Fruit fly (Drosophila melanogaster) whole organism, embryonic: ENCODE data around the gene CG43618.
A peak's percentile ranks its signal among the peaks of the same experiment; 100 is the strongest.

Source experiments
- Ada2b ChIP-seq: fragments of 200-800 bp; sonication (Bioruptor generic); IDR thresholded peaks from 2 replicates; pipeline ENCODE4 v1.3.6; 2022; ENCODE audit warnings: missing biosample characterization, missing genetic modification characterization
- B-H1 ChIP-seq: fragments of 200-800 bp; sonication (Bioruptor generic); IDR thresholded peaks from 3 replicates; pipeline ENCODE4 v1.3.6; 2022; ENCODE audit warnings: missing biosample characterization, missing genetic modification characterization
- B-H2 ChIP-seq: fragments of 200-800 bp; sonication (Bioruptor generic); optimal IDR thresholded peaks from 2 replicates; lab custom pipeline; 2018; ENCODE audit warnings: missing biosample characterization, mild to moderate bottlenecking, missing genetic modification characterization
- CG10267 ChIP-seq: fragments of 200-800 bp; sonication (Bioruptor generic); optimal IDR thresholded peaks from 2 replicates; lab custom pipeline; 2018; ENCODE audit warnings: missing biosample characterization, mild to moderate bottlenecking, missing genetic modification characterization, moderate library complexity
- CG10959 ChIP-seq: fragments of 200-800 bp; sonication (Bioruptor generic); IDR thresholded peaks from 2 replicates; pipeline ENCODE4 v1.3.6; 2022; ENCODE audit warnings: missing biosample characterization, missing genetic modification characterization
- CG11085 ChIP-seq: fragments of 200-800 bp; sonication (Bioruptor generic); IDR thresholded peaks from 2 replicates; pipeline ENCODE4 v1.3.6; 2022; ENCODE audit warnings: missing biosample characterization, missing genetic modification characterization
- CG12769 ChIP-seq: fragments of 200-800 bp; sonication (Bioruptor generic); optimal IDR thresholded peaks from 2 replicates; lab custom pipeline; 2019; ENCODE audit warnings: missing biosample characterization, mild to moderate bottlenecking, missing genetic modification characterization, moderate library complexity
- CG13624 ChIP-seq: fragments of 200-800 bp; sonication (Bioruptor generic); optimal IDR thresholded peaks from 2 replicates; lab custom pipeline; 2016; ENCODE audit warnings: missing biosample characterization, missing genetic modification characterization
- CG14014 ChIP-seq: fragments of 200-800 bp; sonication (Bioruptor generic); IDR thresholded peaks from 2 replicates; pipeline ENCODE4 v1.3.6; 2022; ENCODE audit warnings: missing biosample characterization, missing genetic modification characterization
- CG14441 ChIP-seq: fragments of 200-800 bp; sonication (Bioruptor generic); IDR thresholded peaks from 2 replicates; pipeline ENCODE4 v1.3.6; 2022; ENCODE audit warnings: missing biosample characterization, missing genetic modification characterization
- CG15269 ChIP-seq: fragments of 200-800 bp; sonication (Bioruptor generic); optimal IDR thresholded peaks from 2 replicates; lab custom pipeline; 2018; ENCODE audit warnings: missing biosample characterization, mild to moderate bottlenecking, missing genetic modification characterization, moderate library complexity
- CG17186 ChIP-seq: fragments of 200-800 bp; sonication (Bioruptor generic); optimal IDR thresholded peaks from 3 replicates; lab custom pipeline; 2017; ENCODE audit warnings: missing biosample characterization, missing genetic modification reagents, missing genetic modification characterization
- CG17829 ChIP-seq: fragments of 200-800 bp; optimal IDR thresholded peaks from 2 replicates; lab custom pipeline; 2019; ENCODE audit warnings: missing biosample characterization, mild to moderate bottlenecking, missing genetic modification characterization, moderate library complexity
- CG2875 ChIP-seq: fragments of 200-800 bp; sonication (Bioruptor generic); optimal IDR thresholded peaks from 2 replicates; lab custom pipeline; 2017; ENCODE audit warnings: missing biosample characterization, mild to moderate bottlenecking, missing genetic modification characterization, missing genetic modification reagents
- CG30403 ChIP-seq: fragments of 200-800 bp; sonication (Bioruptor generic); optimal IDR thresholded peaks from 3 replicates; lab custom pipeline; 2016; ENCODE audit warnings: missing biosample characterization, missing genetic modification characterization
- CG6175 ChIP-seq: fragments of 200-800 bp; sonication (Bioruptor generic); IDR thresholded peaks from 3 replicates; pipeline ENCODE4 v1.3.6; 2022; ENCODE audit warnings: missing biosample characterization, missing genetic modification characterization
- CG7357 ChIP-seq: fragments of 200-800 bp; sonication (Bioruptor generic); IDR thresholded peaks from 3 replicates; pipeline ENCODE4 v1.3.6; 2022; ENCODE audit warnings: missing biosample characterization, missing genetic modification characterization
- CG8765 ChIP-seq: fragments of 200-800 bp; sonication (Bioruptor generic); IDR thresholded peaks from 2 replicates; pipeline ENCODE4 v1.3.6; 2022; ENCODE audit warnings: missing biosample characterization, missing genetic modification characterization
- CG9437 ChIP-seq: fragments of 200-800 bp; sonication (Bioruptor generic); optimal IDR thresholded peaks from 2 replicates; lab custom pipeline; 2018; ENCODE audit warnings: missing biosample characterization, mild to moderate bottlenecking, missing genetic modification characterization
- CkIIα-i1 ChIP-seq: fragments of 200-800 bp; sonication (Bioruptor generic); IDR thresholded peaks from 2 replicates; pipeline ENCODE4 v1.3.6; 2022; ENCODE audit warnings: missing biosample characterization, missing genetic modification characterization
- CrebB ChIP-seq: fragments of 200-800 bp; sonication (Bioruptor generic); optimal IDR thresholded peaks from 3 replicates; lab custom pipeline; 2018; ENCODE audit warnings: missing biosample characterization, mild to moderate bottlenecking, missing genetic modification characterization
- Dip2 ChIP-seq: fragments of 200-800 bp; sonication (Bioruptor generic); IDR thresholded peaks from 2 replicates; pipeline ENCODE4 v1.3.6; 2022; ENCODE audit warnings: missing biosample characterization, missing genetic modification characterization
- E2f2 ChIP-seq: fragments of 200-800 bp; sonication (Bioruptor generic); IDR thresholded peaks from 2 replicates; pipeline ENCODE4 v1.3.6; 2022; ENCODE audit warnings: missing biosample characterization, missing genetic modification characterization
- HmgD ChIP-seq: fragments of 200-800 bp; sonication (Bioruptor generic); optimal IDR thresholded peaks from 3 replicates; lab custom pipeline; 2016; ENCODE audit warnings: missing biosample characterization, missing genetic modification characterization
- PHDP ChIP-seq: fragments of 200-800 bp; sonication (Bioruptor generic); optimal IDR thresholded peaks from 3 replicates; lab custom pipeline; 2018; ENCODE audit warnings: missing biosample characterization, mild to moderate bottlenecking, missing genetic modification characterization, moderate library complexity
- Rfx ChIP-seq: fragments of 200-800 bp; sonication (Bioruptor generic); IDR thresholded peaks from 2 replicates; pipeline ENCODE4 v1.3.6; 2022; ENCODE audit warnings: missing biosample characterization, missing genetic modification characterization
- Sin3A ChIP-seq: fragments of >200 bp; optimal IDR thresholded peaks from 2 replicates; lab custom pipeline; 2018
- Usf ChIP-seq: fragments of 200-800 bp; sonication (Bioruptor generic); optimal IDR thresholded peaks from 2 replicates; lab custom pipeline; 2017; ENCODE audit warnings: missing genotype, missing biosample characterization, missing genetic modification characterization
- ac ChIP-seq: fragments of 200-800 bp; sonication (Bioruptor generic); optimal IDR thresholded peaks from 3 replicates; lab custom pipeline; 2017; ENCODE audit warnings: missing biosample characterization, mild to moderate bottlenecking, missing genetic modification characterization
- ara ChIP-seq: fragments of 200-800 bp; sonication (Bioruptor generic); IDR thresholded peaks from 2 replicates; pipeline ENCODE4 v1.3.6; 2022; ENCODE audit warnings: missing biosample characterization, missing genetic modification characterization
- ci ChIP-seq: fragments of 200-800 bp; sonication (Bioruptor generic); IDR thresholded peaks from 3 replicates; pipeline ENCODE4 v1.3.6; 2022; ENCODE audit warnings: missing biosample characterization, missing genetic modification characterization
- corto ChIP-seq: fragments of 200-800 bp; sonication (Bioruptor generic); optimal IDR thresholded peaks from 2 replicates; lab custom pipeline; 2016; ENCODE audit warnings: missing biosample characterization, mild to moderate bottlenecking, missing genetic modification characterization, moderate library complexity
- dati ChIP-seq: fragments of 200-800 bp; sonication (Bioruptor generic); IDR thresholded peaks from 2 replicates; pipeline ENCODE4 v1.3.6; 2022; ENCODE audit warnings: missing biosample characterization, missing genetic modification characterization
- dysf ChIP-seq: fragments of 200-800 bp; sonication (Bioruptor generic); IDR thresholded peaks from 3 replicates; pipeline ENCODE4 v1.3.6; 2022; ENCODE audit warnings: missing biosample characterization, missing genetic modification characterization
- ems ChIP-seq: fragments of 200-800 bp; sonication (Bioruptor generic); optimal IDR thresholded peaks from 3 replicates; lab custom pipeline; 2016; ENCODE audit warnings: missing biosample characterization, missing genetic modification characterization
- fd64A ChIP-seq: fragments of 200-800 bp; sonication (Bioruptor generic); optimal IDR thresholded peaks from 3 replicates; lab custom pipeline; 2018; ENCODE audit warnings: missing biosample characterization, mild to moderate bottlenecking, missing genetic modification characterization
- gt ChIP-seq: fragments of 200-800 bp; sonication (Bioruptor generic); IDR thresholded peaks from 2 replicates; pipeline ENCODE4 v1.3.6; 2022; ENCODE audit warnings: missing biosample characterization, missing genetic modification characterization
- mirr ChIP-seq: fragments of 200-800 bp; sonication (Bioruptor generic); optimal IDR thresholded peaks from 3 replicates; lab custom pipeline; 2018; ENCODE audit warnings: missing biosample characterization, mild to moderate bottlenecking, missing genetic modification characterization
- mld ChIP-seq: fragments of 200-800 bp; sonication (Bioruptor generic); IDR thresholded peaks from 3 replicates; pipeline ENCODE4 v1.3.6; 2022; ENCODE audit warnings: missing biosample characterization, missing genetic modification characterization; ENCODE audit not compliant: partially characterized antibody
- nmo ChIP-seq: fragments of 200-800 bp; sonication (Bioruptor generic); optimal IDR thresholded peaks from 2 replicates; lab custom pipeline; 2018; ENCODE audit warnings: missing biosample characterization, mild to moderate bottlenecking, missing genetic modification characterization, moderate library complexity
- ranshi ChIP-seq: fragments of 200-800 bp; sonication (Bioruptor generic); IDR thresholded peaks from 2 replicates; pipeline ENCODE4 v1.3.6; 2022; ENCODE audit warnings: missing biosample characterization, missing genetic modification characterization
- ro ChIP-seq: fragments of 200-800 bp; sonication (Bioruptor generic); IDR thresholded peaks from 2 replicates; pipeline ENCODE4 v1.3.6; 2022; ENCODE audit warnings: missing biosample characterization, missing genetic modification characterization
- run ChIP-seq: fragments of 200-800 bp; sonication (Bioruptor generic); optimal IDR thresholded peaks from 3 replicates; lab custom pipeline; 2018; ENCODE audit warnings: missing biosample characterization, mild to moderate bottlenecking, missing genetic modification characterization
- sc ChIP-seq, 3 experiments: fragments of >200 bp in 2 of 3; fragments of 200-800 bp in 1 of 3; sonication (Bioruptor generic) in 1 of 3; optimal IDR thresholded peaks; 2 replicates in 2 of 3; 3 replicates in 1 of 3; lab custom pipeline; 2017; ENCODE audit warnings: mild to moderate bottlenecking in 1 of 3, missing biosample characterization in 1 of 3, missing genetic modification characterization in 1 of 3, missing genetic modification reagents in 1 of 3
- sens-2 ChIP-seq: fragments of 200-800 bp; sonication (Bioruptor generic); IDR thresholded peaks from 2 replicates; pipeline ENCODE4 v1.3.6; 2022; ENCODE audit warnings: missing biosample characterization, missing genetic modification characterization
- seq ChIP-seq: fragments of 200-800 bp; sonication (Bioruptor generic); IDR thresholded peaks from 2 replicates; pipeline ENCODE4 v1.3.6; 2022; ENCODE audit warnings: missing biosample characterization, missing genetic modification characterization
- shn ChIP-seq: fragments of 200-800 bp; sonication (Bioruptor generic); optimal IDR thresholded peaks from 3 replicates; lab custom pipeline; 2016; ENCODE audit warnings: missing biosample characterization, missing genetic modification characterization
- so ChIP-seq: fragments of 200-800 bp; sonication (Bioruptor generic); IDR thresholded peaks from 3 replicates; pipeline ENCODE4 v1.3.6; 2022; ENCODE audit warnings: missing biosample characterization, missing genetic modification characterization
- sob ChIP-seq: fragments of 200-800 bp; sonication (Bioruptor generic); IDR thresholded peaks from 2 replicates; pipeline ENCODE4 v1.3.6; 2022; ENCODE audit warnings: missing biosample characterization, missing genetic modification characterization
- tap ChIP-seq: fragments of 200-800 bp; optimal IDR thresholded peaks from 3 replicates; lab custom pipeline; 2019; ENCODE audit warnings: missing biosample characterization, mild to moderate bottlenecking, missing genetic modification characterization, moderate library complexity

The CG43618 gene

DNA sequence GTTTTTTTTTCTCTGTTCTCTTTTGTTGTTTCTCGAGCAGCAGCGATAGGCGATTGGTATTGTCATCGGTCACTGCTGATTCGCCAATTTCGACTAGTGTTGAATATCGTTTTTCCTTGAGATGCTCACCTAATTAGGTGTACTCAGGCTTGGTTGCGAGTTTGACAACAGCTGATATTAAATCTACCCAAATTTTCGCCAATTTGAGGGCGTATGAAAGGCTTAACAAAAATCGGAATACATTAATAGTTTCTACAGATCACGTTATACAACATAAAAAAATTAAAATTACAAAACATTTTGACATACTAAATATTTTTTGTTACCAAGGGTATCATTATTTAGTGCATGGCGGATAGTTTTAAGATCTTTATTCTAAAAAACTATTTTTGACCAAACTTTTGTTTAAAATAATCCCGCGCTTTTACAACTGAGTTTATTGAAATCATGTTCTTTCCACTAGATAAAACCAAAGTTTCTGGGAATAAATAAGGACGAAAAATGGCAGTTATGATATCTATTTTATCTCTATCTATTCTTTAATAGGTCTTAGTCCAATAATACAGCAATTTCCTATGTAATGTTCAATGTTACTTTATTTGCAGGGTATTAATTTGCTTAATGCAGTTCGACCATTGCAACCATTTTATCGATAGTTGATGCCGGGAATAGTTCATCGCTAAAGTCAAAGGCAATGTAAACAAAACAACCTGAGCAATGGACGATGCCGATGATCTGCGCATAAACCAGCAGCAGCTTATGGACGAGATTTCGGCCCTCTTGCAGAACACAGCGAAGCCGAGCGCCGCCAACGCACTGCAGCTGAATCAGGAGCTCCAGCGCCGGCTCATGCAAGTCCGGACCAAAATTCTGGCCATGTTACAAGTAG is 35.6 kb upstream of the CG43618 start, which contains the start of the genes CG10435 and Pbp95 (continued):
- peak; percentile 81 for TF ChIP-seq Rfx (GFP tag; lab: Robert Waterston, UW)
- TF ChIP-seq B-H1 (GFP tag; lab: Robert Waterston, UW), result peak; percentile 37; the same call in 2 of the 3 replicates
- TF ChIP-seq ci (GFP tag; lab: Robert Waterston, UW), result peak; percentile 68
- no peak for TF ChIP-seq CG15269 (tag; lab: Kevin White, UChicago)
- TF ChIP-seq tap (tag; lab: Kevin White, UChicago), result no peak
- TF ChIP-seq CG17186 (GFP tag; lab: Kevin White, UChicago), result no peak
- TF ChIP-seq Ada2b (GFP tag; lab: Robert Waterston, UW), result peak; percentile 35; the same call in 1 of the 2 replicates
- no peak for TF ChIP-seq CG9437
- no peak for TF ChIP-seq PHDP
- TF ChIP-seq E2f2 (GFP tag; lab: Robert Waterston, UW), result no peak
- TF ChIP-seq corto (GFP tag; lab: Kevin White, UChicago), result no peak
- no peak for TF ChIP-seq CG2875 (GFP tag; lab: Kevin White, UChicago)
- 0 out of 3 replicates have a peak, but pooled peaks have one; percentile 51 for TF ChIP-seq mld (GFP tag; lab: Robert Waterston, UW)
- TF ChIP-seq B-H2 (GFP tag; lab: Kevin White, UChicago), result no peak
- peak; percentile 47 for TF ChIP-seq CG14441 (GFP tag; lab: Robert Waterston, UW)
- no peak for TF ChIP-seq ems (GFP tag; lab: Kevin White, UChicago)
- no peak; the same call in 2 of the 3 replicates for TF ChIP-seq dysf (GFP tag; lab: Robert Waterston, UW)
- TF ChIP-seq HmgD (GFP tag; lab: Kevin White, UChicago), result no peak
- TF ChIP-seq dati (GFP tag; lab: Robert Waterston, UW), result no peak
- no peak for TF ChIP-seq Dip2 (GFP tag; lab: Robert Waterston, UW)
- TF ChIP-seq CG10267, result peak; percentile 86
- no peak for TF ChIP-seq CG12769 (tag; lab: Kevin White, UChicago)
- TF ChIP-seq so, result no peak
- no peak for TF ChIP-seq gt
- 0 out of 2 replicates have a peak, but pooled peaks have one; percentile 26 for TF ChIP-seq ranshi (GFP tag; lab: Robert Waterston, UW)
- TF ChIP-seq run, result no peak
- TF ChIP-seq Sin3A (lab: Kevin White, UChicago), result no peak
- peak; percentile 18 for TF ChIP-seq CG17829 (tag; lab: Kevin White, UChicago)
- no peak for TF ChIP-seq CkIIα-i1 (GFP tag; lab: Robert Waterston, UW)
- 0 out of 3 replicates have a peak, but pooled peaks have one; percentile 49 for TF ChIP-seq CG6175
- TF ChIP-seq CG13624 (GFP tag; lab: Kevin White, UChicago), result peak; percentile 66
- TF ChIP-seq fd64A (GFP tag; lab: Kevin White, UChicago), result no peak
- no peak for TF ChIP-seq sens-2 (GFP tag; lab: Robert Waterston, UW)
- TF ChIP-seq CG14014 (GFP tag; lab: Robert Waterston, UW), result peak; percentile 38; the same call in 1 of the 2 replicates
- peak; percentile 72 for TF ChIP-seq sob (GFP tag; lab: Robert Waterston, UW)
- peak; percentile 56 for TF ChIP-seq CG11085 (GFP tag; lab: Robert Waterston, UW)
- TF ChIP-seq seq (GFP tag; lab: Robert Waterston, UW), result peak; percentile 33; the same call in 1 of the 2 replicates
- TF ChIP-seq CG10959 (GFP tag; lab: Robert Waterston, UW), result no peak
- no peak for TF ChIP-seq sc (optimal IDR thresholded peaks at IDR 0.05; lab: Kevin White, UChicago)
- no peak for TF ChIP-seq sc (GFP tag; optimal IDR thresholded peaks at IDR 0.05; lab: Kevin White, UChicago)
- peak; percentile 21 for TF ChIP-seq mirr (GFP tag; lab: Kevin White, UChicago)
- TF ChIP-seq nmo, result peak; percentile 60
- no peak for TF ChIP-seq shn (GFP tag; lab: Kevin White, UChicago)
- no peak for TF ChIP-seq ara (GFP tag; lab: Robert Waterston, UW)
- no peak for TF ChIP-seq CrebB (tag; lab: Kevin White, UChicago)
- TF ChIP-seq CG7357 (GFP tag; lab: Robert Waterston, UW), result no peak
- TF ChIP-seq CG8765 (GFP tag; lab: Robert Waterston, UW), result no peak
- TF ChIP-seq Usf (GFP tag; lab: Kevin White, UChicago), result no peak
- no peak for TF ChIP-seq ac (GFP tag; lab: Kevin White, UChicago)
- TF ChIP-seq CG30403, result peak; percentile 76
- no peak for TF ChIP-seq ro (GFP tag; lab: Robert Waterston, UW)
